Fruit fly (Drosophila melanogaster) whole organism, embryonic: ENCODE results near the gene CG11436.
A peak's percentile ranks its signal among the peaks of the same experiment; 100 is the strongest.

Experiments used
- Adf1 ChIP-seq: fragments of 200-800 bp; sonication (Bioruptor generic); IDR thresholded peaks from 2 replicates; pipeline ENCODE4 v1.3.6; 2022; ENCODE audit warnings: missing biosample characterization, missing genetic modification characterization
- Atf6 ChIP-seq: fragments of 200-800 bp; sonication (Bioruptor generic); IDR thresholded peaks from 2 replicates; pipeline ENCODE4 v1.3.6; 2022; ENCODE audit warnings: missing biosample characterization, missing genetic modification characterization
- C15 ChIP-seq: fragments of 200-800 bp; sonication (Bioruptor generic); IDR thresholded peaks from 3 replicates; pipeline ENCODE4 v1.3.6; 2022; ENCODE audit warnings: missing biosample characterization, missing genetic modification characterization
- CG11398 ChIP-seq: fragments of 200-800 bp; sonication (Bioruptor generic); optimal IDR thresholded peaks from 2 replicates; lab custom pipeline; 2016; ENCODE audit warnings: missing biosample characterization, missing genetic modification characterization
- CG13424 ChIP-seq: fragments of 200-800 bp; sonication (Bioruptor generic); optimal IDR thresholded peaks from 2 replicates; lab custom pipeline; 2019; ENCODE audit warnings: missing biosample characterization, mild to moderate bottlenecking, missing genetic modification characterization, moderate library complexity
- CG1603 ChIP-seq: fragments of 200-800 bp; sonication (Bioruptor generic); optimal IDR thresholded peaks from 2 replicates; lab custom pipeline; 2019; ENCODE audit warnings: missing biosample characterization, mild to moderate bottlenecking, missing genetic modification characterization, moderate library complexity
- CG4360 ChIP-seq: fragments of 200-800 bp; sonication (Bioruptor generic); IDR thresholded peaks from 2 replicates; pipeline ENCODE4 v1.3.6; 2022; ENCODE audit warnings: missing biosample characterization, missing genetic modification characterization
- CG7786 ChIP-seq: fragments of 200-800 bp; sonication (Bioruptor generic); optimal IDR thresholded peaks from 2 replicates; lab custom pipeline; 2016; ENCODE audit warnings: missing biosample characterization, missing genetic modification characterization
- CG7839 ChIP-seq: fragments of 200-800 bp; sonication (Bioruptor generic); optimal IDR thresholded peaks from 3 replicates; lab custom pipeline; 2018; ENCODE audit warnings: missing biosample characterization, mild to moderate bottlenecking, missing genetic modification characterization, moderate library complexity
- CHES-1-like ChIP-seq: fragments of 200-800 bp; sonication (Bioruptor generic); optimal IDR thresholded peaks from 2 replicates; lab custom pipeline; 2016; ENCODE audit warnings: missing biosample characterization, missing genetic modification characterization
- CTCF ChIP-seq: fragments of 200-800 bp; sonication (Bioruptor generic); optimal IDR thresholded peaks from 2 replicates; lab custom pipeline; 2017; ENCODE audit warnings: missing biosample characterization, mild to moderate bottlenecking, missing genetic modification characterization, moderate library complexity
- D ChIP-seq, 2 experiments: fragments of 200-800 bp in 1 of 2; fragments of >200 bp in 1 of 2; sonication (Bioruptor generic) in 1 of 2; optimal IDR thresholded peaks; 2 replicates in 1 of 2; 3 replicates in 1 of 2; lab custom pipeline; 2017; ENCODE audit warnings: mild to moderate bottlenecking in 1 of 2, missing biosample characterization in 1 of 2, missing genetic modification characterization in 1 of 2, missing genetic modification reagents in 1 of 2
- Deaf1 ChIP-seq: fragments of 200-800 bp; optimal IDR thresholded peaks from 3 replicates; lab custom pipeline; 2019; ENCODE audit warnings: missing biosample characterization, mild to moderate bottlenecking, missing genetic modification characterization, moderate library complexity
- Dp ChIP-seq: fragments of 200-800 bp; sonication (Bioruptor generic); optimal IDR thresholded peaks from 2 replicates; lab custom pipeline; 2018; ENCODE audit warnings: missing biosample characterization, mild to moderate bottlenecking, missing genetic modification characterization, moderate library complexity
- E2f1 ChIP-seq: fragments of 200-800 bp; sonication (Bioruptor generic); IDR thresholded peaks from 2 replicates; pipeline ENCODE4 v1.3.6; 2022; ENCODE audit warnings: missing biosample characterization, missing genetic modification characterization
- E2f2 ChIP-seq: fragments of 200-800 bp; sonication (Bioruptor generic); IDR thresholded peaks from 2 replicates; pipeline ENCODE4 v1.3.6; 2022; ENCODE audit warnings: missing biosample characterization, missing genetic modification characterization
- Elba2 ChIP-seq: fragments of 200-800 bp; sonication (Bioruptor generic); optimal IDR thresholded peaks from 3 replicates; lab custom pipeline; 2016; ENCODE audit warnings: missing biosample characterization, missing genetic modification characterization
- Kr ChIP-seq: fragments of 200-800 bp; sonication (Bioruptor generic); optimal IDR thresholded peaks from 2 replicates; lab custom pipeline; 2017; ENCODE audit warnings: missing biosample characterization, mild to moderate bottlenecking, missing genetic modification characterization
- Nf-YB ChIP-seq: fragments of 200-800 bp; sonication (Bioruptor generic); optimal IDR thresholded peaks from 3 replicates; lab custom pipeline; 2019; ENCODE audit warnings: missing biosample characterization, mild to moderate bottlenecking, missing genetic modification characterization, moderate library complexity
- Nf-YC ChIP-seq: fragments of 200-800 bp; optimal IDR thresholded peaks from 3 replicates; lab custom pipeline; 2019; ENCODE audit warnings: missing biosample characterization, mild to moderate bottlenecking, missing genetic modification characterization, moderate library complexity
- Taf1 ChIP-seq: fragments of 200-800 bp; sonication (Bioruptor generic); IDR thresholded peaks from 2 replicates; pipeline ENCODE4 v1.3.6; 2022; ENCODE audit warnings: missing biosample characterization, missing genetic modification characterization
- Trl ChIP-seq, 3 experiments: fragments of >200 bp in 2 of 3; fragments of 200-800 bp in 1 of 3; sonication (Bioruptor generic) in 1 of 3; optimal IDR thresholded peaks; 2 replicates in 1 of 3; 3 replicates in 2 of 3; lab custom pipeline; 2016 to 2017; ENCODE audit warnings: missing biosample characterization in 1 of 3, missing genetic modification characterization in 1 of 3
- ara ChIP-seq: fragments of 200-800 bp; sonication (Bioruptor generic); IDR thresholded peaks from 2 replicates; pipeline ENCODE4 v1.3.6; 2022; ENCODE audit warnings: missing biosample characterization, missing genetic modification characterization
- bowl ChIP-seq: fragments of 200-800 bp; sonication (Bioruptor generic); IDR thresholded peaks from 2 replicates; pipeline ENCODE4 v1.3.6; 2022; ENCODE audit warnings: missing biosample characterization, missing genetic modification characterization
- cg ChIP-seq: fragments of 200-800 bp; sonication (Bioruptor generic); optimal IDR thresholded peaks from 3 replicates; lab custom pipeline; 2019; ENCODE audit warnings: missing biosample characterization, mild to moderate bottlenecking, missing genetic modification characterization, moderate library complexity
- dimm ChIP-seq: fragments of 200-800 bp; sonication (Bioruptor generic); IDR thresholded peaks from 2 replicates; pipeline ENCODE4 v1.3.6; 2022; ENCODE audit warnings: missing biosample characterization, missing genetic modification characterization
- en ChIP-seq: fragments of 200-800 bp; sonication (Bioruptor generic); optimal IDR thresholded peaks from 2 replicates; lab custom pipeline; 2016; ENCODE audit warnings: missing biosample characterization, missing genetic modification characterization
- fru ChIP-seq: fragments of >200 bp; optimal IDR thresholded peaks from 2 replicates; lab custom pipeline; 2017
- gro ChIP-seq: fragments of 200-800 bp; sonication (Bioruptor generic); optimal IDR thresholded peaks from 2 replicates; lab custom pipeline; 2016; ENCODE audit warnings: missing biosample characterization, missing genetic modification characterization
- pb ChIP-seq: fragments of 200-800 bp; sonication (Bioruptor generic); optimal IDR thresholded peaks from 3 replicates; lab custom pipeline; 2016; ENCODE audit warnings: missing biosample characterization, missing genetic modification characterization
- pros ChIP-seq: fragments of 200-800 bp; sonication (Bioruptor generic); optimal IDR thresholded peaks from 3 replicates; lab custom pipeline; 2019; ENCODE audit warnings: missing biosample characterization, mild to moderate bottlenecking, missing genetic modification characterization, moderate library complexity
- sd ChIP-seq: fragments of 200-800 bp; sonication (Bioruptor generic); optimal IDR thresholded peaks from 3 replicates; lab custom pipeline; 2018; ENCODE audit warnings: missing biosample characterization, mild to moderate bottlenecking, missing genetic modification characterization, moderate library complexity
- sens ChIP-seq: fragments of 200-800 bp; sonication (Bioruptor generic); peaks from one replicate; lab custom pipeline; 2016; ENCODE audit warnings: missing biosample characterization, missing genetic modification characterization
- seq ChIP-seq: fragments of 200-800 bp; sonication (Bioruptor generic); IDR thresholded peaks from 2 replicates; pipeline ENCODE4 v1.3.6; 2022; ENCODE audit warnings: missing biosample characterization, missing genetic modification characterization
- sna ChIP-seq: fragments of 200-800 bp; sonication (Bioruptor generic); IDR thresholded peaks from 2 replicates; pipeline ENCODE4 v1.3.6; 2022; ENCODE audit warnings: missing biosample characterization, missing genetic modification characterization; ENCODE audit not compliant: partially characterized antibody
- sqz ChIP-seq: fragments of 200-800 bp; sonication (Bioruptor generic); optimal IDR thresholded peaks from 3 replicates; lab custom pipeline; 2018; ENCODE audit warnings: missing biosample characterization, mild to moderate bottlenecking, missing genetic modification characterization
- twi ChIP-seq: fragments of 200-800 bp; optimal IDR thresholded peaks from 2 replicates; lab custom pipeline; 2019; ENCODE audit warnings: missing biosample characterization, mild to moderate bottlenecking, missing genetic modification characterization, moderate library complexity
- unc-4 ChIP-seq: fragments of 200-800 bp; sonication (Bioruptor generic); IDR thresholded peaks from 2 replicates; pipeline ENCODE4 v1.3.6; 2022; ENCODE audit warnings: missing biosample characterization, missing genetic modification characterization; ENCODE audit not compliant: partially characterized antibody
- vvl ChIP-seq: fragments of 200-800 bp; sonication (Bioruptor generic); IDR thresholded peaks from 2 replicates; pipeline ENCODE4 v1.3.6; 2022; ENCODE audit warnings: missing biosample characterization, missing genetic modification characterization
- yki ChIP-seq: fragments of >200 bp; optimal IDR thresholded peaks from 3 replicates; lab custom pipeline; 2018
- z ChIP-seq: fragments of 200-800 bp; sonication (Bioruptor generic); IDR thresholded peaks from 3 replicates; pipeline ENCODE4 v1.3.6; 2022; ENCODE audit warnings: missing biosample characterization, missing genetic modification characterization

Gene CG11436

DNA sequence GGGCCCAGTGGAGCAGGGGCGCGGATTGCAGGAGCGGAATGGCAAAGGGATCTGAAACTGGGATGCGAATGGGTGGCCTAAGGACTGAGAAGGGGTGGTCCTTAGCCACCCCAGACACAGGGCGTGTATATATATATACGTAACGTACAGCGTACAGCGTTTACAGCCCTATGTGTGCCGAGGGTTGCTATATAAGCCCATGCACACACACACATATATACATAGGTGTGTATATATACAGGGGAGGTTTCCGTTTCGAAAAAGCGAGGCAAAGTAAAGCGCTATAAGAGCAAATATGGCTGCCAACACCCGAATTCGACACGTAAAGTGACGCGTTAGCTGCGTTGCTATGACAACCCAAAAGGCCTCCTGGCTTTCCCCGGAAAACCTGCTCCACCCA, 24.9 kb downstream of the CG11436 start (continued):
- TF ChIP-seq CG7839 (tag; lab: Kevin White, UChicago) (no peak), CG11398 (GFP tag; lab: Kevin White, UChicago) (no peak), D (optimal IDR thresholded peaks at IDR 0.05; lab: Kevin White, UChicago) (no peak), D (GFP tag; optimal IDR thresholded peaks at IDR 0.05; lab: Kevin White, UChicago) (no peak), sna (GFP tag; lab: Robert Waterston, UW) (no peak), C15 (GFP tag; lab: Robert Waterston, UW) (no peak), E2f1 (GFP tag; lab: Robert Waterston, UW) (no peak), twi (no peak), Nf-YB (GFP tag; lab: Kevin White, UChicago) (peak; percentile 63), Taf1 (GFP tag; lab: Robert Waterston, UW) (no peak), cg (peak; percentile 20)

DNA sequence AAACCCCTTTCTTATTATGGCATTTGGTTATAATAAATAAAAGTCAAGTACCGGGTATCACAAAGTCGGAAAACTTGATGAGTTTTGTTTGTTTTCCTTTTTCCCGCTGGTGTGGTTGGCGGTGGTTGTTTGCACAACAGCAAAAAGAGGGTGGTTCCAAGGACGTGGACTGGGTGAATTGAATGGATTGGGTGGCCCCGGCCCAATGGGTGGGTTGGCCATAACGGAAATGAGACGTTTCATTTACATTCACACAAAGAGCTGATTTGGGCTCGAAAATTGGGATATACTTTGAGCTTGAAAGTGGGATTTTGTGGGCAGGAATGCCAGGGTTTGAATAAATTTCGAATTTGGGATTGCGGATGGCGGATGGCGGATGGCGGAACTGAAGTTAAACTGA, 30.8 kb downstream of the CG11436 start:
- TF ChIP-seq Nf-YB (GFP tag; lab: Kevin White, UChicago) (peak; percentile 89), Nf-YC (tag; lab: Kevin White, UChicago) (peak; percentile 71), gro (no peak)

DNA sequence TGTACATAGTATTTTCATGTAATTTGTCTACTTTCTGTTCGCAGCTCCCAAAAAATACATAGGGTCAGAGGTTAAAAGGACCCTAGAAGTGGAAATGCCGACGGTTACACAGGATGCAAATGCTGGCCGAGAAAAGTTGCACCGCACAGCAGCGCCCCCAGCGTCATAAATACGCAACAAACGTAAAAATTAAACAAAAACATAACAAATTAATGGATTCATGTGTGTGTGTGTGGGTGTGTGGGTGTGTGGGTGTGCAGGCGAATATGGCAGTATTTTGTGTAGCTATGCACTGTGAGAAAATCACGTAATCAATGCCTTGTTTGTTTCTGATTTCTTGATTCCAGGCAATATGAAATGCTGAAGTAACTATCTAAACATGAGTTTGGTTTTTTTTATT, 40.1 kb downstream of the CG11436 start:
- TF ChIP-seq CTCF (peak; percentile 66), CHES-1-like (GFP tag; lab: Kevin White, UChicago) (no peak), sd (tag; lab: Kevin White, UChicago) (no peak)

DNA sequence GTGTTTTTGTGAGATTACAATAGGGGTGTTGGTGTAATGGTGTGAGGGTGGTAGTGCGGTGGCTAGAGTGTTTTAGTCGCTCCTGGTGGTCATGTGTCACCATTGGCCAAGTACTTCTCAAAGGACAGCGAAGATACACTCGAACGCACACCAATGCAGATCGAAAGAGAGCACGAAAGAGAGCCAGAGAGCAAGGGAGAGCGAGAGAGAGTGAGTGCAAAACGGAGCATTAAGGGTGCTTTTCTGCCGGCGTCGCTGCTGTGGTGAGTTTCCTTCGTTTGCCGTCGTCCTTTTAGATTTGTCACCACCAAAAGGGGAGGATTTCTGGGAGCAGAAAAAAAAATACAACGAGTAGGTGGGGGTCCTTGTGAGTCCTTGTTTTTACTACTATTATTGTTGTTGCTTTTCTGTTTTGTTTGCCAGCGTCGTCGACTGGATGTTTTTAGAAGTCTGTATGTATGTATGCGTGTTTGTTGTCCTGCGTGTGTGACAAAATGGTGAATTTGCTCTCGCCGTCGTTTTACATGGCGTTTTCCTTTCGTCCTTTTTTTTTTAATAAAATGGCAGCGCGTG, 43.5 kb downstream of the CG11436 start:
- TF ChIP-seq E2f2 (GFP tag; lab: Robert Waterston, UW): no peak
- TF ChIP-seq ara (GFP tag; lab: Robert Waterston, UW): no peak
- TF ChIP-seq dimm (GFP tag; lab: Robert Waterston, UW): no peak
- TF ChIP-seq seq (GFP tag; lab: Robert Waterston, UW): peak; percentile 65; the same call in 1 of the 2 replicates
- no peak for TF ChIP-seq CG1603 (tag; lab: Kevin White, UChicago)
- TF ChIP-seq yki (lab: Kevin White, UChicago): peak; percentile 85
- peak; percentile 18 for TF ChIP-seq Deaf1 (tag; lab: Kevin White, UChicago)
- peak; percentile 90 for TF ChIP-seq z (GFP tag; lab: Robert Waterston, UW)
- TF ChIP-seq Elba2 (GFP tag; lab: Kevin White, UChicago): no peak
- peak; percentile 75 for TF ChIP-seq Adf1
- TF ChIP-seq Dp (GFP tag; lab: Kevin White, UChicago): no peak
- TF ChIP-seq pros (GFP tag; lab: Kevin White, UChicago): peak; percentile 44
- no peak for TF ChIP-seq CG13424 (tag; lab: Kevin White, UChicago)
- no peak for TF ChIP-seq en (GFP tag; lab: Kevin White, UChicago)
- peak; percentile 94 for TF ChIP-seq Nf-YB (GFP tag; lab: Kevin White, UChicago)
- TF ChIP-seq CG7786 (GFP tag; lab: Kevin White, UChicago): no peak
- TF ChIP-seq sqz: peak; percentile 64
- TF ChIP-seq pb: no peak
- TF ChIP-seq Kr (GFP tag; lab: Kevin White, UChicago): no peak
- no peak for TF ChIP-seq vvl (GFP tag; lab: Robert Waterston, UW)
- TF ChIP-seq Nf-YC (tag; lab: Kevin White, UChicago): peak; percentile 90
- TF ChIP-seq bowl: no peak
- peak; percentile 70 for TF ChIP-seq CG4360 (GFP tag; lab: Robert Waterston, UW)
- no peak for TF ChIP-seq sens (GFP tag; lab: Kevin White, UChicago)
- TF ChIP-seq fru (lab: Kevin White, UChicago): no peak
- no peak for TF ChIP-seq unc-4
- TF ChIP-seq cg: peak; percentile 69
- no peak for TF ChIP-seq Atf6 (GFP tag; lab: Robert Waterston, UW)
- TF ChIP-seq Trl (optimal IDR thresholded peaks at IDR 0.05; lab: Kevin White, UChicago): peak; percentile 76 to 93
- no peak for TF ChIP-seq Trl (GFP tag; optimal IDR thresholded peaks at IDR 0.05; lab: Kevin White, UChicago)
